Worm (Caenorhabditis elegans): ENCODE measurements around the gene T16G1.4.

ce11 chrV:12898583-12899232, 42.9 kb downstream of the T16G1.4 start:
- no peak for TF ChIP-seq tbx-2 (tag; optimal IDR thresholded peaks at IDR 0.05)
- no peak for TF ChIP-seq fkh-10 (GFP tag; optimal IDR thresholded peaks at IDR 0.05)
- TF ChIP-seq ztf-11 (tag; optimal IDR thresholded peaks at IDR 0.05): no peak
- TF ChIP-seq lin-15B (tag; optimal IDR thresholded peaks at IDR 0.05): no peak
- no peak for TF ChIP-seq skn-1 (tag; optimal IDR thresholded peaks at IDR 0.05)
- no peak for TF ChIP-seq unc-30 (tag; optimal IDR thresholded peaks at IDR 0.05)
- TF ChIP-seq ama-1 (optimal IDR thresholded peaks at IDR 0.05): no peak
- TF ChIP-seq nhr-77 (tag; optimal IDR thresholded peaks at IDR 0.05): no peak
- no peak for TF ChIP-seq C16A3.4 (tag; optimal IDR thresholded peaks at IDR 0.05)
- no peak for TF ChIP-seq efl-1 (optimal IDR thresholded peaks at IDR 0.05)
- TF ChIP-seq efl-1 (GFP tag; optimal IDR thresholded peaks at IDR 0.05 in 1 of 2): peak in 1 of 2 experiments; percentile 60
- no peak for TF ChIP-seq ceh-8 (GFP tag; optimal IDR thresholded peaks at IDR 0.05)
- no peak for TF ChIP-seq dpl-1 (GFP tag; optimal IDR thresholded peaks at IDR 0.05)
- TF ChIP-seq unc-130 (tag; optimal IDR thresholded peaks at IDR 0.05): no peak
